Worm (Caenorhabditis elegans): ENCODE measurements around the gene R155.3.

- TF ChIP-seq lin-11 (tag; optimal IDR thresholded peaks at IDR 0.05) (no peak), lin-13 (GFP tag; optimal IDR thresholded peaks at IDR 0.05) (no peak), nhr-25 (tag; optimal IDR thresholded peaks at IDR 0.05) (no peak)
These were observed 6.2 kb upstream of the R155.3 start, which contains the start of gene srd-66 for ce11 chrIII:1982597-1983244.

Data from whole organism, L2 larva.